Fruit fly (Drosophila melanogaster) whole organism, embryonic: ENCODE results near the gene CG12702.

Experiments
- Ada2b ChIP-seq: fragments of 200-800 bp; sonication (Bioruptor generic); IDR thresholded peaks from 2 replicates; pipeline ENCODE4 v1.3.6; 2022; ENCODE audit warnings: missing biosample characterization, missing genetic modification characterization
- B-H1 ChIP-seq: fragments of 200-800 bp; sonication (Bioruptor generic); IDR thresholded peaks from 3 replicates; pipeline ENCODE4 v1.3.6; 2022; ENCODE audit warnings: missing biosample characterization, missing genetic modification characterization
- CG10321 ChIP-seq: fragments of 200-800 bp; sonication (Bioruptor generic); IDR thresholded peaks from 2 replicates; pipeline ENCODE4 v1.3.6; 2022; ENCODE audit warnings: missing biosample characterization, missing genetic modification characterization
- CG12155 ChIP-seq: fragments of 200-800 bp; sonication (Bioruptor generic); optimal IDR thresholded peaks from 3 replicates; lab custom pipeline; 2016; ENCODE audit warnings: missing biosample characterization, missing genetic modification characterization
- CG12391 ChIP-seq: fragments of 200-800 bp; sonication (Bioruptor generic); optimal IDR thresholded peaks from 3 replicates; lab custom pipeline; 2018; ENCODE audit warnings: missing biosample characterization, mild to moderate bottlenecking, missing genetic modification characterization, moderate library complexity
- CG12659 ChIP-seq: fragments of 200-800 bp; sonication (Bioruptor generic); optimal IDR thresholded peaks from 3 replicates; lab custom pipeline; 2017; ENCODE audit warnings: mild to moderate bottlenecking, missing biosample characterization, missing genetic modification reagents, missing genetic modification characterization
- CG12942 ChIP-seq: fragments of 200-800 bp; sonication (Bioruptor generic); optimal IDR thresholded peaks from 3 replicates; lab custom pipeline; 2016; ENCODE audit warnings: missing biosample characterization, missing genetic modification characterization
- CG13123 ChIP-seq: fragments of 200-800 bp; sonication (Bioruptor generic); optimal IDR thresholded peaks from 2 replicates; lab custom pipeline; 2016; ENCODE audit warnings: missing biosample characterization, missing genetic modification characterization
- CG13894 ChIP-seq: fragments of 200-800 bp; sonication (Bioruptor generic); optimal IDR thresholded peaks from 3 replicates; lab custom pipeline; 2018; ENCODE audit warnings: missing biosample characterization, mild to moderate bottlenecking, missing genetic modification characterization, moderate library complexity
- CG1529 ChIP-seq: fragments of 200-800 bp; sonication (Bioruptor generic); optimal IDR thresholded peaks from 3 replicates; lab custom pipeline; 2018; ENCODE audit warnings: missing biosample characterization, missing genetic modification characterization
- CG15514 ChIP-seq: fragments of 200-800 bp; sonication (Bioruptor generic); optimal IDR thresholded peaks from 3 replicates; lab custom pipeline; 2017; ENCODE audit warnings: missing biosample characterization, missing genetic modification characterization, mild to moderate bottlenecking, moderate library complexity, missing genetic modification reagents
- CG18476 ChIP-seq: fragments of 200-800 bp; sonication (Bioruptor generic); optimal IDR thresholded peaks from 2 replicates; lab custom pipeline; 2016; ENCODE audit warnings: missing biosample characterization, mild to moderate bottlenecking, missing genetic modification characterization
- CG2116 ChIP-seq: fragments of 200-800 bp; sonication (Bioruptor generic); optimal IDR thresholded peaks from 3 replicates; lab custom pipeline; 2018; ENCODE audit warnings: missing biosample characterization, mild to moderate bottlenecking, missing genetic modification characterization
- CG3163 ChIP-seq: fragments of 200-800 bp; sonication (Bioruptor generic); optimal IDR thresholded peaks from 3 replicates; lab custom pipeline; 2016; ENCODE audit warnings: missing biosample characterization, missing genetic modification characterization
- CG3995 ChIP-seq: fragments of 200-800 bp; sonication (Bioruptor generic); optimal IDR thresholded peaks from 3 replicates; lab custom pipeline; 2016; ENCODE audit warnings: missing biosample characterization, missing genetic modification characterization
- CG6791 ChIP-seq: fragments of 200-800 bp; sonication (Bioruptor generic); IDR thresholded peaks from 3 replicates; pipeline ENCODE4 v1.3.6; 2022; ENCODE audit warnings: missing biosample characterization, missing genetic modification characterization; ENCODE audit not compliant: partially characterized antibody
- CG8290 ChIP-seq, 3 experiments: fragments of 200-800 bp; sonication (Bioruptor generic); optimal IDR thresholded peaks; 2 replicates each; lab custom pipeline; 2016 to 2019; ENCODE audit warnings: missing biosample characterization in 3 of 3, missing genetic modification characterization in 3 of 3, mild to moderate bottlenecking in 2 of 3, moderate library complexity in 1 of 3
- CG8944 ChIP-seq: fragments of 200-800 bp; sonication (Bioruptor generic); optimal IDR thresholded peaks from 3 replicates; lab custom pipeline; 2016; ENCODE audit warnings: missing biosample characterization, missing genetic modification characterization
- CG9797 ChIP-seq: fragments of 200-800 bp; sonication (Bioruptor generic); optimal IDR thresholded peaks from 3 replicates; lab custom pipeline; 2018; ENCODE audit warnings: missing biosample characterization, mild to moderate bottlenecking, missing genetic modification characterization
- Fer1 ChIP-seq: fragments of 200-800 bp; sonication (Bioruptor generic); optimal IDR thresholded peaks from 2 replicates; lab custom pipeline; 2017; ENCODE audit warnings: missing biosample characterization, mild to moderate bottlenecking, missing genetic modification characterization
- HLH4C ChIP-seq: fragments of 200-800 bp; sonication (Bioruptor generic); IDR thresholded peaks from 3 replicates; pipeline ENCODE4 v1.3.6; 2022; ENCODE audit warnings: missing biosample characterization, missing genetic modification characterization; ENCODE audit not compliant: partially characterized antibody
- Hand ChIP-seq: fragments of 200-800 bp; sonication (Bioruptor generic); optimal IDR thresholded peaks from 2 replicates; lab custom pipeline; 2017; ENCODE audit warnings: mild to moderate bottlenecking, missing biosample characterization, missing genetic modification reagents, missing genetic modification characterization
- Hmr ChIP-seq: fragments of 200-800 bp; sonication (Bioruptor generic); optimal IDR thresholded peaks from 3 replicates; lab custom pipeline; 2017; ENCODE audit warnings: mild to moderate bottlenecking, missing biosample characterization, missing genetic modification reagents, missing genetic modification characterization
- Hr39 ChIP-seq: fragments of >200 bp; optimal IDR thresholded peaks from 2 replicates; lab custom pipeline; 2017
- Hr51 ChIP-seq, 2 experiments: fragments of 200-800 bp; sonication (Bioruptor generic); optimal IDR thresholded peaks; 2 replicates in 1 of 2; 3 replicates in 1 of 2; lab custom pipeline; 2016 to 2018; ENCODE audit warnings: missing biosample characterization in 2 of 2, missing genetic modification characterization in 2 of 2, mild to moderate bottlenecking in 1 of 2, moderate library complexity in 1 of 2
- MESR4 ChIP-seq: fragments of 200-800 bp; sonication (Bioruptor generic); optimal IDR thresholded peaks from 2 replicates; lab custom pipeline; 2018; ENCODE audit warnings: missing biosample characterization, mild to moderate bottlenecking, missing genetic modification characterization, moderate library complexity
- Scr ChIP-seq: fragments of 200-800 bp; sonication (Bioruptor generic); IDR thresholded peaks from 2 replicates; pipeline ENCODE4 v1.3.6; 2022; ENCODE audit warnings: missing biosample characterization, missing genetic modification characterization; ENCODE audit not compliant: partially characterized antibody
- Stat92E ChIP-seq, 3 experiments: fragments of >200 bp in 2 of 3; fragments of 200-800 bp in 1 of 3; sonication (Bioruptor generic) in 1 of 3; optimal IDR thresholded peaks; 2 replicates each; lab custom pipeline; 2017 to 2019; ENCODE audit warnings: missing biosample characterization in 3 of 3, missing genetic modification characterization in 3 of 3, mild to moderate bottlenecking in 1 of 3, moderate library complexity in 1 of 3
- Trl ChIP-seq, 3 experiments: fragments of >200 bp in 2 of 3; fragments of 200-800 bp in 1 of 3; sonication (Bioruptor generic) in 1 of 3; optimal IDR thresholded peaks; 2 replicates in 1 of 3; 3 replicates in 2 of 3; lab custom pipeline; 2016 to 2017; ENCODE audit warnings: missing biosample characterization in 1 of 3, missing genetic modification characterization in 1 of 3
- ab ChIP-seq: fragments of 200-800 bp; sonication (Bioruptor generic); optimal IDR thresholded peaks from 2 replicates; lab custom pipeline; 2016; ENCODE audit warnings: missing biosample characterization, missing genetic modification characterization
- abd-A ChIP-seq: fragments of 200-800 bp; sonication (Bioruptor generic); optimal IDR thresholded peaks from 3 replicates; lab custom pipeline; 2019; ENCODE audit warnings: missing biosample characterization, mild to moderate bottlenecking, missing genetic modification characterization, moderate library complexity
- amos ChIP-seq: fragments of 200-800 bp; sonication (Bioruptor generic); IDR thresholded peaks from 2 replicates; pipeline ENCODE4 v1.3.6; 2022; ENCODE audit warnings: missing biosample characterization, missing genetic modification characterization; ENCODE audit not compliant: partially characterized antibody
- corto ChIP-seq: fragments of 200-800 bp; sonication (Bioruptor generic); optimal IDR thresholded peaks from 2 replicates; lab custom pipeline; 2016; ENCODE audit warnings: missing biosample characterization, mild to moderate bottlenecking, missing genetic modification characterization, moderate library complexity
- crol ChIP-seq: fragments of 200-800 bp; sonication (Bioruptor generic); IDR thresholded peaks from 2 replicates; pipeline ENCODE4 v1.3.6; 2022; ENCODE audit warnings: missing biosample characterization, missing genetic modification characterization
- dmrt11E ChIP-seq: fragments of 200-800 bp; sonication (Bioruptor generic); optimal IDR thresholded peaks from 3 replicates; lab custom pipeline; 2018; ENCODE audit warnings: missing biosample characterization, mild to moderate bottlenecking, missing genetic modification characterization, moderate library complexity
- fu2 ChIP-seq: fragments of 200-800 bp; sonication (Bioruptor generic); optimal IDR thresholded peaks from 2 replicates; lab custom pipeline; 2016; ENCODE audit warnings: missing biosample characterization, missing genetic modification characterization
- jigr1 ChIP-seq: fragments of 200-800 bp; sonication (Bioruptor generic); IDR thresholded peaks from 3 replicates; pipeline ENCODE4 v1.3.6; 2022; ENCODE audit warnings: missing biosample characterization, missing genetic modification characterization
- kah ChIP-seq: fragments of 200-800 bp; sonication (Bioruptor generic); optimal IDR thresholded peaks from 2 replicates; lab custom pipeline; 2018; ENCODE audit warnings: missing biosample characterization, mild to moderate bottlenecking, missing genetic modification characterization
- lilli ChIP-seq: fragments of 200-800 bp; sonication (Bioruptor generic); optimal IDR thresholded peaks from 3 replicates; lab custom pipeline; 2016; ENCODE audit warnings: missing biosample characterization, missing genetic modification characterization
- nau ChIP-seq: fragments of 200-800 bp; sonication (Bioruptor generic); optimal IDR thresholded peaks from 3 replicates; lab custom pipeline; 2017; ENCODE audit warnings: missing biosample characterization, mild to moderate bottlenecking, missing genetic modification characterization, missing genetic modification reagents
- nerfin-1 ChIP-seq: fragments of 200-800 bp; sonication (Bioruptor generic); optimal IDR thresholded peaks from 3 replicates; lab custom pipeline; 2019; ENCODE audit warnings: missing biosample characterization, mild to moderate bottlenecking, missing genetic modification characterization, moderate library complexity
- pum ChIP-seq: fragments of 200-800 bp; sonication (Bioruptor generic); optimal IDR thresholded peaks from 2 replicates; lab custom pipeline; 2016; ENCODE audit warnings: missing biosample characterization, missing genetic modification characterization
- pzg ChIP-seq: fragments of 200-800 bp; sonication (Bioruptor generic); optimal IDR thresholded peaks from 3 replicates; lab custom pipeline; 2018; ENCODE audit warnings: missing biosample characterization, mild to moderate bottlenecking, missing genetic modification characterization, moderate library complexity
- tll ChIP-seq, 2 experiments: fragments of 200-800 bp in 1 of 2; fragments of >200 bp in 1 of 2; sonication (Bioruptor generic) in 1 of 2; optimal IDR thresholded peaks; 2 replicates each; lab custom pipeline; 2017 to 2019; ENCODE audit warnings: missing biosample characterization in 2 of 2, missing genetic modification characterization in 2 of 2, mild to moderate bottlenecking in 1 of 2, moderate library complexity in 1 of 2
- yki ChIP-seq: fragments of >200 bp; optimal IDR thresholded peaks from 3 replicates; lab custom pipeline; 2018
- zf30C ChIP-seq: fragments of 200-800 bp; sonication (Bioruptor generic); optimal IDR thresholded peaks from 3 replicates; lab custom pipeline; 2018; ENCODE audit warnings: missing biosample characterization, mild to moderate bottlenecking, missing genetic modification characterization

CG12702 gene

DNA sequence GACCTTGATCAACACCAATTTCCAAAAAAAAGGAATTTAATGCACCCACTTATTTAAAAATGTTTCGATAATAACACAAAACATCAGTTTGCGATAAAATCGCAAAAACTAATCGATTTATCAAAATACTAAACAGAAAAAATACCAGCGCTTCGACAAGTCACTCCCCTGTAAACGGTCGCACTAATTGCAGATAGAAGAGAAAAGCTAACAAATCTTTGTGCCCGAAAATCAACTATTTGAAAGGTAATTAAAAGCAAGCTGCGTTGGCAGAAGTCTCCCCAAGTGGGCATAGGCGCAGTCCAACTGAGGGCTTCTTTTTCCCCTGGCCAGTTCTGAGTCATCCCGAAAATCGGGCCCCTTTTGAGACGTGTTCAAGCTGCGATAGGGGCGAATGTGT lies 33.8 kb downstream of the CG12702 start, which contains the start of gene AP-1-2beta (continued):
- peak; percentile 9 for TF ChIP-seq CG15514 (GFP tag; lab: Kevin White, UChicago)
- no peak for TF ChIP-seq Stat92E (GFP tag; optimal IDR thresholded peaks at IDR 0.05; lab: Kevin White, UChicago)
- no peak for TF ChIP-seq ab (GFP tag; lab: Kevin White, UChicago)
- TF ChIP-seq nerfin-1, result peak; percentile 86
- TF ChIP-seq HLH4C, result peak; percentile 71
- peak; percentile 20 for TF ChIP-seq CG8290 (GFP tag; optimal IDR thresholded peaks at IDR 0.05; lab: Kevin White, UChicago)
- no peak for TF ChIP-seq CG8290 (tag; optimal IDR thresholded peaks at IDR 0.05; lab: Kevin White, UChicago)
- peak; percentile 75 for TF ChIP-seq CG9797 (GFP tag; lab: Kevin White, UChicago)
- peak; percentile 37; the same call in 1 of the 2 replicates for TF ChIP-seq amos
- peak; percentile 64 for TF ChIP-seq CG2116 (GFP tag; lab: Kevin White, UChicago)
- TF ChIP-seq Scr, result peak; percentile 38
- peak; percentile 89 for TF ChIP-seq MESR4
- peak; percentile 21 for TF ChIP-seq CG12659

DNA sequence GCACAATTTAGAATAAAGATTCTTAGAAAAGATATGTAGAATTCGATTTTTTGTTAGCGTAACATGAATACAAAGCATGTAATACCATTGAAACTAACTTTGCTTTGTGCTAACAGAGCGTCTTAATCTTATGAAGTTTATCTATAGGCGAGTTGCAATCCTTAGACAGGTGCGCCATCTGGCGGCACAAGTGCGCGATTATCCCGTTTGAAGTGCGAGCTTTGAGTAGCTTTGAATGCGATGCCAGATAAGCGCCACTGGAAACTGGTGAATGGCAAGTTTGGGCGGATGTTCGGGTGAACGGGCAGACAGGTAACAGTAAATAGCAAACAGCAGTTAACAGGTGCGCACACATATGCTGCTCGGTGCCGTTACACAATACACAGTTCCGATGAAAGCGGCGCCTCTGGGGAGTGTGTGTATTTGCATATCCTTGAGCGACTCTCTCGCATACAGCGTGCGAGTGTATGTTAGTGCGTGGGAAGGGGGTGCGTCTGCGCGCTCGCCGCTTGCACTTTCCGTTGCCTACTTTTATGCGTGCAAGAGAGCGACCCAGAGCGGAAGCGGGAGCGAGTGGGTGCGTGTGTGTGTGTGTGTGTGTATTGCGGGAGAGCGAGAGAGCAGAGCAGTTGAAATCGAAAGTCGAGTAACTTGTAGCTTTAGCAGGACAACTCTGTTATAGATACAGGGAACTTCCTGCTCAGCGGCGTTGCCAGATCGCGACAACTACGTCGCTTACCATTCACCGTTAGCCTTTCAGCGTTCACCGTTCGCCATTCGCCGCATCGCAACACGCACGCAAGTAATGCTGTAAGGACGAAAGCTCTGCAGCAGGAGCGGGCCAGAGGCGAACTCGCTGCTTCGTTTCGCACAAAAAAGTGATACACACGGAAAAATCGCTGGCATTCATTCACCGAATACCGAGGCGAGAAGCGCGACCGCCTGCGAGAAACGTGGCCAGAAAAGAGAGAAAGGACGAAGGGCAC lies 46.4 kb downstream of the CG12702 start, which contains the start of gene CG12531:
CG12531 (plus strand) TSS at position 936 of the 986 bp plus-strand sequence.
- TF ChIP-seq crol (peak; percentile 10; the same call in 1 of the 2 replicates), nau (GFP tag; lab: Kevin White, UChicago) (no peak), CG1529 (GFP tag; lab: Kevin White, UChicago) (no peak), CG3995 (peak; percentile 5), CG18476 (GFP tag; lab: Kevin White, UChicago) (no peak), CG12391 (tag; lab: Kevin White, UChicago) (no peak), Trl (optimal IDR thresholded peaks at IDR 0.05; lab: Kevin White, UChicago) (peak; percentile 67 to 81), Trl (GFP tag; optimal IDR thresholded peaks at IDR 0.05; lab: Kevin White, UChicago) (no peak), corto (GFP tag; lab: Kevin White, UChicago) (no peak), Fer1 (GFP tag; lab: Kevin White, UChicago) (no peak), lilli (GFP tag; lab: Kevin White, UChicago) (no peak), CG10321 (GFP tag; lab: Robert Waterston, UW) (no peak), CG3163 (GFP tag; lab: Kevin White, UChicago) (no peak), zf30C (GFP tag; lab: Kevin White, UChicago) (no peak), Hr39 (lab: Kevin White, UChicago) (no peak), pzg (GFP tag; lab: Kevin White, UChicago) (peak; percentile 10), tll (GFP tag; optimal IDR thresholded peaks at IDR 0.05; lab: Kevin White, UChicago) (no peak), yki (peak; percentile 7), CG12155 (GFP tag; lab: Kevin White, UChicago) (peak; percentile 77), dmrt11E (no peak), Hr51 (GFP tag; optimal IDR thresholded peaks at IDR 0.05; lab: Kevin White, UChicago) (peak in 1 of 2 experiments; percentile 12), CG12942 (GFP tag; lab: Kevin White, UChicago) (no peak), kah (GFP tag; lab: Kevin White, UChicago) (no peak), CG6791 (GFP tag; lab: Robert Waterston, UW) (no peak), jigr1 (no peak), CG13123 (GFP tag; lab: Kevin White, UChicago) (no peak), B-H1 (GFP tag; lab: Robert Waterston, UW) (no peak), pum (GFP tag; lab: Kevin White, UChicago) (no peak), CG13894 (tag; lab: Kevin White, UChicago) (peak; percentile 24), Ada2b (GFP tag; lab: Robert Waterston, UW) (no peak), Hand (GFP tag; lab: Kevin White, UChicago) (no peak), Hmr (no peak), fu2 (GFP tag; lab: Kevin White, UChicago) (no peak), abd-A (peak; percentile 14), CG8944 (no peak)
